Fruit fly (Drosophila melanogaster) whole organism, adult: Measurements from ENCODE around the gene hdm.

Experiments used
- CG11617 ChIP-seq: fragments of 200-800 bp; sonication (Bioruptor generic); optimal IDR thresholded peaks from 2 replicates; lab custom pipeline; 2017; ENCODE audit warnings: mild to moderate bottlenecking, missing biosample characterization, missing genetic modification reagents, missing genetic modification characterization
- CG12768 ChIP-seq: fragments of 200-800 bp; sonication (Bioruptor generic); optimal IDR thresholded peaks from 2 replicates; lab custom pipeline; 2017; ENCODE audit warnings: missing biosample characterization, missing genetic modification characterization, mild to moderate bottlenecking, moderate library complexity, missing genetic modification reagents
- CG14711 ChIP-seq: fragments of 200-800 bp; sonication (Bioruptor generic); optimal IDR thresholded peaks from 2 replicates; lab custom pipeline; 2018; ENCODE audit warnings: missing biosample characterization, mild to moderate bottlenecking, missing genetic modification characterization, moderate library complexity
- CG1620 ChIP-seq: fragments of 200-800 bp; sonication (Bioruptor generic); optimal IDR thresholded peaks from 2 replicates; lab custom pipeline; 2016; ENCODE audit warnings: missing biosample characterization, missing genetic modification characterization
- CG33017 ChIP-seq: fragments of 200-800 bp; sonication (Bioruptor generic); optimal IDR thresholded peaks from 2 replicates; lab custom pipeline; 2018; ENCODE audit warnings: missing biosample characterization, mild to moderate bottlenecking, missing genetic modification characterization, moderate library complexity
- CG5204 ChIP-seq: fragments of 200-800 bp; sonication (Bioruptor generic); optimal IDR thresholded peaks from 2 replicates; lab custom pipeline; 2016; ENCODE audit warnings: missing biosample characterization, missing genetic modification characterization
- CG7045 ChIP-seq: fragments of 200-800 bp; sonication (Bioruptor generic); optimal IDR thresholded peaks from 2 replicates; lab custom pipeline; 2017; ENCODE audit warnings: missing biosample characterization, mild to moderate bottlenecking, missing genetic modification characterization
- CG7101 ChIP-seq: fragments of 200-800 bp; sonication (Bioruptor generic); optimal IDR thresholded peaks from 2 replicates; lab custom pipeline; 2018; ENCODE audit warnings: missing biosample characterization, mild to moderate bottlenecking, missing genetic modification characterization, moderate library complexity
- Clk ChIP-seq: fragments of 200-800 bp; sonication (Bioruptor generic); optimal IDR thresholded peaks from 2 replicates; lab custom pipeline; 2017; ENCODE audit warnings: missing biosample characterization, missing genetic modification characterization
- Crg-1 ChIP-seq: fragments of 200-800 bp; sonication (Bioruptor generic); optimal IDR thresholded peaks from 2 replicates; lab custom pipeline; 2016; ENCODE audit warnings: missing biosample characterization, missing genetic modification characterization
- Hr96 ChIP-seq: fragments of 200-800 bp; sonication (Bioruptor generic); optimal IDR thresholded peaks from 2 replicates; lab custom pipeline; 2016; ENCODE audit warnings: missing biosample characterization, missing genetic modification characterization
- Mnt ChIP-seq: fragments of 200-800 bp; sonication (Bioruptor generic); optimal IDR thresholded peaks from 2 replicates; lab custom pipeline; 2016; ENCODE audit warnings: missing biosample characterization, mild to moderate bottlenecking, missing genetic modification characterization
- bab1 ChIP-seq: fragments of 200-800 bp; sonication (Bioruptor generic); optimal IDR thresholded peaks from 3 replicates; lab custom pipeline; 2019; ENCODE audit warnings: missing biosample characterization, mild to moderate bottlenecking, missing genetic modification characterization, moderate library complexity
- cic ChIP-seq: fragments of 200-800 bp; sonication (Bioruptor generic); optimal IDR thresholded peaks from 2 replicates; lab custom pipeline; 2017; ENCODE audit warnings: missing biosample characterization, mild to moderate bottlenecking, missing genetic modification characterization, moderate library complexity
- cnc ChIP-seq, 2 experiments: fragments of >200 bp; optimal IDR thresholded peaks; 2 replicates each; lab custom pipeline; 2017
- kay ChIP-seq: fragments of 200-800 bp; sonication (Bioruptor generic); peaks from one replicate; lab custom pipeline; 2016; ENCODE audit warnings: missing biosample characterization, missing genetic modification characterization, borderline replicate concordance
- ovo ChIP-seq: fragments of 200-800 bp; sonication (Bioruptor generic); optimal IDR thresholded peaks from 2 replicates; lab custom pipeline; 2016; ENCODE audit warnings: missing biosample characterization, missing genetic modification characterization
- pad ChIP-seq: fragments of 200-800 bp; sonication (Bioruptor generic); optimal IDR thresholded peaks from 3 replicates; lab custom pipeline; 2017; ENCODE audit warnings: missing biosample characterization, missing genetic modification characterization, mild to moderate bottlenecking, moderate library complexity, missing genetic modification reagents
- tj ChIP-seq: fragments of 200-800 bp; sonication (Bioruptor generic); optimal IDR thresholded peaks from 3 replicates; lab custom pipeline; 2017; ENCODE audit warnings: missing biosample characterization, mild to moderate bottlenecking, missing genetic modification characterization, moderate library complexity
- toe ChIP-seq: fragments of 200-800 bp; sonication (Bioruptor generic); optimal IDR thresholded peaks from 2 replicates; lab custom pipeline; 2016; ENCODE audit warnings: missing biosample characterization, missing genetic modification characterization

Gene hdm

DNA sequence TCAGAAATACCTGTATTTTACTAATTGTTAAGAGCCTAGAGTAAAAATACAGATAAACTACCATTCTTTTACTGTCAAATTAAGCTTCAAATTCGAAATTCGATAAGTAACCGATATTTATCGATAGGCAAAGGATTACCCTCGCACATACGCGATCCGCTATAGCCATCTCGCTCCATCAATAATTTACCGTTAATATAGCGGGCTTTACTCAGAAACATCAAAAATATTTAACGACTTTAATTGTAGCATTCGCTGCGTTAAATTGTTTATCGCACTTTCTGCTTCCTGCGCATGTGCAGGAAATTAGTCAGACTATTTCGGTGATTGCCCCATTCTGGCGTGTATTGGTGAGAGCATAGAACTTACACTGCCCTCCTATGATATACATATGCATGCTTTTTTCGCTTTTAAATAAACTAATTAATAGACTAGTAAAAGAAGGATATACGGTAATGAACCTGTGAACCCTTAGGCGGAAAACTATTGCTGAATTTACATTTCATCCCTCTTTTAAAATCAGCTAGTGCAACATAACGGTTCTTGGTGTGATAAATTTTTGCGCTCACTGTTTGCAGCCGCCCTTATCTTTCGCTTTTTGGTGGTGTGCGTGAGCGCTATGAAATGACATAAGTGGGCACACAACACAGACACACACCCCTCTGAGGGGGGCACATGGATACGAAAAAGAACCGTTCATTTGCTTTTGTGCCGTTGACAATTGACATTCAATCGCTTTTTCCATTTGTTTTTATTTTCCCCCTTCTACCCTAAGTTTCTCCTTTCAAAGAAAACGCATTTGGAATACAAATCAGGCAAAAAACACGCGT lies 11.5 kb downstream of the hdm start, which contains the start of the genes dpr14 and spidey:
Gene dpr14, minus strand, starts transcription at position 48 of the 830 bp plus-strand sequence.
Gene spidey, plus strand, starts transcription at position 693 of the 830 bp plus-strand sequence.
- TF ChIP-seq CG7101 (peak; percentile 92), CG5204 (no peak), CG12768 (GFP tag; lab: Kevin White, UChicago) (peak; percentile 84), Hr96 (GFP tag; lab: Kevin White, UChicago) (peak; percentile 95), CG1620 (peak; percentile 86), cnc (optimal IDR thresholded peaks at IDR 0.05; lab: Kevin White, UChicago) (no peak), CG14711 (peak; percentile 87), toe (GFP tag; lab: Kevin White, UChicago) (peak; percentile 69), tj (no peak), Clk (GFP tag; lab: Kevin White, UChicago) (peak; percentile 72), cic (GFP tag; lab: Kevin White, UChicago) (peak; percentile 55), ovo (GFP tag; lab: Kevin White, UChicago) (peak; percentile 99), Crg-1 (GFP tag; lab: Kevin White, UChicago) (peak; percentile 71), Mnt (peak; percentile 84), CG11617 (peak; percentile 89), bab1 (GFP tag; lab: Kevin White, UChicago) (peak; percentile 88), pad (GFP tag; lab: Kevin White, UChicago) (peak; percentile 99), CG7045 (peak; percentile 81), kay (GFP tag; lab: Kevin White, UChicago) (peak; percentile 2), CG33017 (tag; lab: Kevin White, UChicago) (peak; percentile 78)

DNA sequence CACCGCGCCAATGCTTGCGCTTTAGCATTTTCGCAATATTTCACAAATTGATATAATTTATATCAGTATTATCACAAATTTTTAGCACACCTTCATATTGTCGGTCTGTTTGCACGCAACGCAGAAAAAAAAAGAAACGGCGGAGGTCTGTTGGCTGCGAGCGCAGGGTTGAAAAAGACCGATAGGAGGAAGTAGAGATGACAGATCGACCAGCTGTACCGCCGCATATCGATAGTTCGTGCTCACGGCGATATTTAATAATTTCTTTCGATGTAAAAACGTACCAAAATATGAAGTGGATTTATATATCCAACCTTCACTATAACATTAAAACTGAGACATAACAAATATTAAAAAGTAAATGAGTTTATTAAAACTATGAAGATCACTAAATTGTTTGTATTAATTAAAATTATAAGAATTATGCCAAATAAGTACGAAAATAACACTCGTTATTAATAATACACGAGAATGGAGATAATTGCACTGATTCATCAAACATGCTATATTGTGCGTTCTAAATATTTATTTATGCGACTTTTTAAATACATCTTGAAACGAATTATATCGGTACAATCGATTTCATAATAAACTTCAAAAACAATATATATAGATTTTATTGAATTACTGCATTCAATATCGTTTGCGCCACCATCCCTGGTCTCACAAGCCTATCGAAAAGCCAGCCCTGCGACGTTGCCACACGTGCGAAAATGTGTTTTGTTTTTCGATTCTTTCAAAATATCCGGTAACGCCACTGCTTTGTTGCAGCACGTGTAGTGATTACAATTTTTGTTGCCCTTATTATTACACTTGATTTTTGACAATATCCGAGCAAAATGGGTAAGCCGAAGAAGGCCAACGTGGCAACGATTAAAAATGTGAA lies 18.5 kb downstream of the hdm start, which contains the start of the genes RpS6 and bys:
Gene RpS6, minus strand, starts transcription at position 179 of the 886 bp plus-strand sequence.
Gene bys, plus strand, starts transcription at position 728 of the 886 bp plus-strand sequence.
- TF ChIP-seq ovo (GFP tag; lab: Kevin White, UChicago), result peak; percentile 6
- TF ChIP-seq CG11617, result peak; percentile 84
- TF ChIP-seq Clk (GFP tag; lab: Kevin White, UChicago), result no peak
- TF ChIP-seq CG1620, result peak; percentile 63
- peak; percentile 84 for TF ChIP-seq bab1 (GFP tag; lab: Kevin White, UChicago)
- no peak for TF ChIP-seq kay (GFP tag; lab: Kevin White, UChicago)
- no peak for TF ChIP-seq cic (GFP tag; lab: Kevin White, UChicago)
- TF ChIP-seq CG12768 (GFP tag; lab: Kevin White, UChicago), result peak; percentile 13
- TF ChIP-seq cnc (optimal IDR thresholded peaks at IDR 0.05; lab: Kevin White, UChicago), result no peak
- TF ChIP-seq CG7101, result peak; percentile 69
- TF ChIP-seq CG5204, result no peak
- peak; percentile 99 for TF ChIP-seq Mnt
- TF ChIP-seq Hr96 (GFP tag; lab: Kevin White, UChicago), result peak; percentile 83
- peak; percentile 57 for TF ChIP-seq toe (GFP tag; lab: Kevin White, UChicago)
- no peak for TF ChIP-seq CG7045
- peak; percentile 54 for TF ChIP-seq pad (GFP tag; lab: Kevin White, UChicago)
- peak; percentile 20 for TF ChIP-seq Crg-1 (GFP tag; lab: Kevin White, UChicago)
- peak; percentile 62 for TF ChIP-seq CG14711
- TF ChIP-seq CG33017 (tag; lab: Kevin White, UChicago), result peak; percentile 40
- peak; percentile 39 for TF ChIP-seq tj

DNA sequence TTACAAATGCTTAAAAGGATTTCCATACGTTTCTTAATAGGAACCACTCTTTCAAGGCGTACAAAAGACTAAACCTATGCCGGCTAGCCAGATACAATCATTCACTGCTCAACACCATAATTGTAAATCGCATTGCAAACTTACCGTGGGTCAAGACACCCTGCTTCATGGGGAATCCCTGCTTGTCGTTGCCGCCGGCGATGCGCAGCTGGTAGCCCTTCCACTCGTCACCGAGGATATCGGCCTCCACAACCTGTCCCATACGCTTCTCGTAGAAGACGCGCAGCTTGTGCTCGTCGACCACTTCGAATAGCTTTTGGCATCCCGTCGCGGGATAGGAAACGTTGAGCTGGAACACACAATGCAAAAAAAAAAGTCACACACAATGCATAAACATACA lies 19.3 kb downstream of the hdm start:
- TF ChIP-seq Mnt (no peak), CG7101 (no peak), CG7045 (no peak), CG11617 (no peak), Hr96 (GFP tag; lab: Kevin White, UChicago) (no peak), CG14711 (no peak), CG12768 (GFP tag; lab: Kevin White, UChicago) (no peak), CG5204 (no peak), tj (no peak), bab1 (GFP tag; lab: Kevin White, UChicago) (no peak), kay (GFP tag; lab: Kevin White, UChicago) (no peak), Clk (GFP tag; lab: Kevin White, UChicago) (no peak), toe (GFP tag; lab: Kevin White, UChicago) (no peak), cic (GFP tag; lab: Kevin White, UChicago) (no peak), Crg-1 (GFP tag; lab: Kevin White, UChicago) (no peak), CG33017 (tag; lab: Kevin White, UChicago) (no peak)

DNA sequence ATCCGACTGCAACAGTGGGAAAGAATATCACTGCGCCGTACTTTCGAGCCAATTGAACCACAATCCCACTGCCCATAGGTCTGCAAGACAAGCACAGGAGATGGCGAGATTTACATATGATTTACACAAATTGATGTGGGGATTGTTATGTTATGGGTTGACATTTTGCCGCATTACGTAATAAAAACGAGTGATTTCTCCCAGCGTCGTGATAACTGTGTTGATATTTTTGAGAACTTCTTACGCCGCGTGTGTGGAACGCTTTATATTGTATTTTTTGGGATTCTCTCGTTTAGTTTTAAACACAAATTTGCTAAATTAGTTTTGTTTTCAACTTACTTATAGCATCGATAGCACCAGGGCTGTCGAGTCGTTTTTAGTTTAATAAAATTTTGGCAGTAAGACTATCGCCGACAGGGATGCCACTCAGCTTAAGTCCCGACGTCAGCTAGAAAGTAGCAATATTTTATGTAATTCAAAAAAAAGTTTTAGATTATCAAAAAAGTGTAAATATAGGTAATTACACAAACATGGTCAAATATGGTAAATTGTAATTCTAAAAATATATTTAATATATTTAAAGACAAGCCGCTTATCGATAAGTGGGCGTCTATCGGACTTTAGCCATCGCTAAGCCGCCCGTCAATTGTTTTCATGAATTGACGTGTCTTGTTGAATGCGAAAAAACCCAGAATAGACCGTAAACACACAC lies 26.4 kb downstream of the hdm start, which contains the start of the genes CG45089, ND-MNLL and p115:
Gene CG45089, minus strand, starts transcription at position 388 of the 712 bp plus-strand sequence.
Gene ND-MNLL, minus strand, starts transcription at position 388 of the 712 bp plus-strand sequence.
Gene p115, plus strand, starts transcription at position 621 of the 712 bp plus-strand sequence.
- TF ChIP-seq toe (GFP tag; lab: Kevin White, UChicago) (peak; percentile 55), pad (GFP tag; lab: Kevin White, UChicago) (peak; percentile 46), CG12768 (GFP tag; lab: Kevin White, UChicago) (no peak), cic (GFP tag; lab: Kevin White, UChicago) (no peak), CG1620 (peak; percentile 81), CG5204 (peak; percentile 40), CG33017 (tag; lab: Kevin White, UChicago) (no peak), cnc (optimal IDR thresholded peaks at IDR 0.05; lab: Kevin White, UChicago) (no peak), tj (peak; percentile 61), Mnt (peak; percentile 75), CG7045 (peak; percentile 11), Hr96 (GFP tag; lab: Kevin White, UChicago) (peak; percentile 32), ovo (GFP tag; lab: Kevin White, UChicago) (peak; percentile 42), bab1 (GFP tag; lab: Kevin White, UChicago) (peak; percentile 80), CG14711 (peak; percentile 96), Crg-1 (GFP tag; lab: Kevin White, UChicago) (peak; percentile 44), Clk (GFP tag; lab: Kevin White, UChicago) (no peak), CG7101 (peak; percentile 76), kay (GFP tag; lab: Kevin White, UChicago) (no peak), CG11617 (peak; percentile 67)
